Fruit fly (Drosophila melanogaster): ENCODE measurements around the gene CG7148.

DNA sequence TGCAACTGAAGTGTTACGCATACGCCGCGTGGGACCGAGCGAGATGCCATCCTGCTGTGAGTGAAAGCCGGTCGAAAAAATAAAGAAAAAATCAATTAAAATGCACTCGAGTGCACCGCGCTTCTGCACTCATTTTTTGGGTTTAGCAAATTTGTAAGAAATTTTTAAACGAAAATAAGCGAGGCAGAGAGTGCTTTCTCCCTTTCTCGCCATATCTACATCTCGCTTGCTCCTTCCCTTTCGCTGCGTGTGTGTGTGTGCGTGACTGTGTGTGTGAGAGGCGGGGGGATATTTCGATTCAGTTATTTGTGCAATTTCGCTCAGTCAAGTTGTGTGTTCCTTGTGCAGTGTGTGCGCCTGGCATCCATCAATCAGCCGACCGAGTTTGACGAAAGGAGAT lies 12.4 kb upstream of the CG7148 start, which contains the start of gene mub:
- TF ChIP-seq CTCF (optimal IDR thresholded peaks at IDR 0.05) (no peak), CG8478 (optimal IDR thresholded peaks at IDR 0.05) (no peak)
